Fruit fly (Drosophila melanogaster) whole organism, embryonic: ENCODE measurements around the gene CG46412.
A peak's percentile ranks its signal among the peaks of the same experiment; 100 is the strongest.

Experiments used
- Antp ChIP-seq: fragments of 200-800 bp; sonication (Bioruptor generic); optimal IDR thresholded peaks from 3 replicates; lab custom pipeline; 2016; ENCODE audit warnings: missing biosample characterization, missing genetic modification characterization
- BEAF-32 ChIP-seq: fragments of 200-800 bp; sonication (Bioruptor generic); optimal IDR thresholded peaks from 3 replicates; lab custom pipeline; 2017; ENCODE audit warnings: missing biosample characterization, missing genetic modification characterization, mild to moderate bottlenecking, moderate library complexity, missing genetic modification reagents
- Bdp1 ChIP-seq: fragments of 200-800 bp; sonication (Bioruptor generic); optimal IDR thresholded peaks from 3 replicates; lab custom pipeline; 2016; ENCODE audit warnings: missing biosample characterization, missing genetic modification characterization
- CG1024 ChIP-seq: fragments of 200-800 bp; sonication (Bioruptor generic); IDR thresholded peaks from 2 replicates; pipeline ENCODE4 v1.3.6; 2022; ENCODE audit warnings: missing biosample characterization, missing genetic modification characterization
- CG10431 ChIP-seq: fragments of 200-800 bp; sonication (Bioruptor generic); optimal IDR thresholded peaks from 3 replicates; lab custom pipeline; 2018; ENCODE audit warnings: missing biosample characterization, mild to moderate bottlenecking, missing genetic modification characterization
- CG11093 ChIP-seq: fragments of 200-800 bp; sonication (Bioruptor generic); IDR thresholded peaks from 3 replicates; pipeline ENCODE4 v1.3.6; 2022; ENCODE audit warnings: missing biosample characterization, missing genetic modification characterization
- CG11398 ChIP-seq: fragments of 200-800 bp; sonication (Bioruptor generic); optimal IDR thresholded peaks from 2 replicates; lab custom pipeline; 2016; ENCODE audit warnings: missing biosample characterization, missing genetic modification characterization
- CG11456 ChIP-seq: fragments of 200-800 bp; sonication (Bioruptor generic); IDR thresholded peaks from 3 replicates; pipeline ENCODE4 v1.3.6; 2022; ENCODE audit warnings: missing biosample characterization, missing genetic modification characterization
- CG12236 ChIP-seq: fragments of 200-800 bp; sonication (Bioruptor generic); optimal IDR thresholded peaks from 2 replicates; lab custom pipeline; 2016; ENCODE audit warnings: missing biosample characterization, missing genetic modification characterization
- CG12391 ChIP-seq: fragments of 200-800 bp; sonication (Bioruptor generic); optimal IDR thresholded peaks from 3 replicates; lab custom pipeline; 2018; ENCODE audit warnings: missing biosample characterization, mild to moderate bottlenecking, missing genetic modification characterization, moderate library complexity
- CG13287 ChIP-seq: fragments of 200-800 bp; sonication (Bioruptor generic); IDR thresholded peaks from 2 replicates; pipeline ENCODE4 v1.3.6; 2022; ENCODE audit warnings: missing biosample characterization, missing genetic modification characterization; ENCODE audit not compliant: partially characterized antibody
- CG13894 ChIP-seq: fragments of 200-800 bp; sonication (Bioruptor generic); optimal IDR thresholded peaks from 3 replicates; lab custom pipeline; 2018; ENCODE audit warnings: missing biosample characterization, mild to moderate bottlenecking, missing genetic modification characterization, moderate library complexity
- CG14014 ChIP-seq: fragments of 200-800 bp; sonication (Bioruptor generic); IDR thresholded peaks from 2 replicates; pipeline ENCODE4 v1.3.6; 2022; ENCODE audit warnings: missing biosample characterization, missing genetic modification characterization
- CG15073 ChIP-seq: fragments of 200-800 bp; sonication (Bioruptor generic); optimal IDR thresholded peaks from 2 replicates; lab custom pipeline; 2016; ENCODE audit warnings: missing biosample characterization, missing genetic modification characterization
- CG15269 ChIP-seq: fragments of 200-800 bp; sonication (Bioruptor generic); optimal IDR thresholded peaks from 2 replicates; lab custom pipeline; 2018; ENCODE audit warnings: missing biosample characterization, mild to moderate bottlenecking, missing genetic modification characterization, moderate library complexity
- CG17361 ChIP-seq: fragments of 200-800 bp; sonication (Bioruptor generic); IDR thresholded peaks from 3 replicates; pipeline ENCODE4 v1.3.6; 2022; ENCODE audit warnings: missing biosample characterization, missing genetic modification characterization
- CG2202 ChIP-seq: fragments of 200-800 bp; sonication (Bioruptor generic); optimal IDR thresholded peaks from 2 replicates; lab custom pipeline; 2018; ENCODE audit warnings: missing biosample characterization, mild to moderate bottlenecking, missing genetic modification characterization
- CG30020 ChIP-seq: fragments of 200-800 bp; optimal IDR thresholded peaks from 2 replicates; lab custom pipeline; 2019; ENCODE audit warnings: missing biosample characterization, mild to moderate bottlenecking, missing genetic modification characterization, moderate library complexity
- CG34422 ChIP-seq: fragments of 200-800 bp; sonication (Bioruptor generic); IDR thresholded peaks from 3 replicates; pipeline ENCODE4 v1.3.6; 2022; ENCODE audit warnings: missing biosample characterization, missing genetic modification characterization
- CG3995 ChIP-seq: fragments of 200-800 bp; sonication (Bioruptor generic); optimal IDR thresholded peaks from 3 replicates; lab custom pipeline; 2016; ENCODE audit warnings: missing biosample characterization, missing genetic modification characterization
- CG4854 ChIP-seq: fragments of 200-800 bp; sonication (Bioruptor generic); optimal IDR thresholded peaks from 2 replicates; lab custom pipeline; 2016; ENCODE audit warnings: missing biosample characterization, missing genetic modification characterization, inconsistent platforms
- CG6765 ChIP-seq: fragments of 200-800 bp; sonication (Bioruptor generic); optimal IDR thresholded peaks from 3 replicates; lab custom pipeline; 2017; ENCODE audit warnings: missing biosample characterization, mild to moderate bottlenecking, missing genetic modification characterization
- CG6854 ChIP-seq: fragments of 200-800 bp; sonication (Bioruptor generic); optimal IDR thresholded peaks from 3 replicates; lab custom pipeline; 2017; ENCODE audit warnings: missing biosample characterization, mild to moderate bottlenecking, missing genetic modification characterization
- CG9876 ChIP-seq: fragments of 200-800 bp; sonication (Bioruptor generic); optimal IDR thresholded peaks from 2 replicates; lab custom pipeline; 2016; ENCODE audit warnings: missing biosample characterization, missing genetic modification characterization
- D19B ChIP-seq: fragments of 200-800 bp; sonication (Bioruptor generic); optimal IDR thresholded peaks from 2 replicates; lab custom pipeline; 2017; ENCODE audit warnings: missing biosample characterization, mild to moderate bottlenecking, missing genetic modification characterization
- Dek ChIP-seq: fragments of 200-800 bp; sonication (Bioruptor generic); optimal IDR thresholded peaks from 3 replicates; lab custom pipeline; 2019; ENCODE audit warnings: missing biosample characterization, mild to moderate bottlenecking, missing genetic modification characterization, moderate library complexity
- Dll ChIP-seq: fragments of 200-800 bp; sonication (Bioruptor generic); IDR thresholded peaks from 4 replicates; pipeline ENCODE4 v1.3.6; 2022; ENCODE audit warnings: missing biosample characterization, missing genetic modification characterization; ENCODE audit not compliant: partially characterized antibody
- Doc2 ChIP-seq: fragments of 200-800 bp; sonication (Bioruptor generic); IDR thresholded peaks from 2 replicates; pipeline ENCODE4 v1.3.6; 2022; ENCODE audit warnings: missing biosample characterization, missing genetic modification characterization
- HLH3B ChIP-seq: fragments of 200-800 bp; sonication (Bioruptor generic); IDR thresholded peaks from 2 replicates; pipeline ENCODE4 v1.3.6; 2022; ENCODE audit warnings: missing biosample characterization, missing genetic modification characterization
- Hand ChIP-seq: fragments of 200-800 bp; sonication (Bioruptor generic); optimal IDR thresholded peaks from 2 replicates; lab custom pipeline; 2017; ENCODE audit warnings: mild to moderate bottlenecking, missing biosample characterization, missing genetic modification reagents, missing genetic modification characterization
- Hey ChIP-seq: fragments of 200-800 bp; sonication (Bioruptor generic); optimal IDR thresholded peaks from 3 replicates; lab custom pipeline; 2018; ENCODE audit warnings: missing biosample characterization, mild to moderate bottlenecking, missing genetic modification characterization
- Hmx ChIP-seq: fragments of 200-800 bp; sonication (Bioruptor generic); optimal IDR thresholded peaks from 2 replicates; lab custom pipeline; 2016; ENCODE audit warnings: missing biosample characterization, missing genetic modification characterization
- MTF-1 ChIP-seq: fragments of 200-800 bp; sonication (Bioruptor generic); optimal IDR thresholded peaks from 2 replicates; lab custom pipeline; 2018; ENCODE audit warnings: missing biosample characterization, mild to moderate bottlenecking, missing genetic modification characterization, borderline replicate concordance
- ato ChIP-seq: fragments of 200-800 bp; sonication (Bioruptor generic); IDR thresholded peaks from 2 replicates; pipeline ENCODE4 v1.3.6; 2022; ENCODE audit warnings: missing biosample characterization, missing genetic modification characterization; ENCODE audit not compliant: partially characterized antibody
- crol ChIP-seq: fragments of 200-800 bp; sonication (Bioruptor generic); IDR thresholded peaks from 2 replicates; pipeline ENCODE4 v1.3.6; 2022; ENCODE audit warnings: missing biosample characterization, missing genetic modification characterization
- disco-r ChIP-seq: fragments of 200-800 bp; sonication (Bioruptor generic); optimal IDR thresholded peaks from 2 replicates; lab custom pipeline; 2016; ENCODE audit warnings: missing biosample characterization, missing genetic modification characterization
- jing ChIP-seq: fragments of 200-800 bp; sonication (Bioruptor generic); optimal IDR thresholded peaks from 2 replicates; lab custom pipeline; 2018; ENCODE audit warnings: missing biosample characterization, mild to moderate bottlenecking, missing genetic modification characterization
- mld ChIP-seq: fragments of 200-800 bp; sonication (Bioruptor generic); IDR thresholded peaks from 3 replicates; pipeline ENCODE4 v1.3.6; 2022; ENCODE audit warnings: missing biosample characterization, missing genetic modification characterization; ENCODE audit not compliant: partially characterized antibody
- pfk ChIP-seq: fragments of 200-800 bp; sonication (Bioruptor generic); optimal IDR thresholded peaks from 2 replicates; lab custom pipeline; 2018; ENCODE audit warnings: missing biosample characterization, mild to moderate bottlenecking, missing genetic modification characterization, moderate library complexity
- ranshi ChIP-seq: fragments of 200-800 bp; sonication (Bioruptor generic); IDR thresholded peaks from 2 replicates; pipeline ENCODE4 v1.3.6; 2022; ENCODE audit warnings: missing biosample characterization, missing genetic modification characterization
- repo ChIP-seq: fragments of 200-800 bp; sonication (Bioruptor generic); optimal IDR thresholded peaks from 2 replicates; lab custom pipeline; 2016; ENCODE audit warnings: missing biosample characterization, missing genetic modification characterization
- sc ChIP-seq, 3 experiments: fragments of >200 bp in 2 of 3; fragments of 200-800 bp in 1 of 3; sonication (Bioruptor generic) in 1 of 3; optimal IDR thresholded peaks; 2 replicates in 2 of 3; 3 replicates in 1 of 3; lab custom pipeline; 2017; ENCODE audit warnings: mild to moderate bottlenecking in 1 of 3, missing biosample characterization in 1 of 3, missing genetic modification characterization in 1 of 3, missing genetic modification reagents in 1 of 3
- sens-2 ChIP-seq: fragments of 200-800 bp; sonication (Bioruptor generic); IDR thresholded peaks from 2 replicates; pipeline ENCODE4 v1.3.6; 2022; ENCODE audit warnings: missing biosample characterization, missing genetic modification characterization
- sima ChIP-seq: fragments of 200-800 bp; sonication (Bioruptor generic); optimal IDR thresholded peaks from 2 replicates; lab custom pipeline; 2016; ENCODE audit warnings: missing biosample characterization, missing genetic modification characterization
- ssp ChIP-seq: fragments of 200-800 bp; sonication (Bioruptor generic); IDR thresholded peaks from 2 replicates; pipeline ENCODE4 v1.3.6; 2022; ENCODE audit warnings: missing biosample characterization, missing genetic modification characterization
- tio ChIP-seq: fragments of 200-800 bp; sonication (Bioruptor generic); optimal IDR thresholded peaks from 2 replicates; lab custom pipeline; 2017; ENCODE audit warnings: missing biosample characterization, missing genetic modification characterization, inconsistent platforms
- trh ChIP-seq: fragments of 200-800 bp; sonication (Bioruptor generic); optimal IDR thresholded peaks from 2 replicates; lab custom pipeline; 2016; ENCODE audit warnings: missing biosample characterization, missing genetic modification characterization
- vfl ChIP-seq: fragments of 200-800 bp; sonication (Bioruptor generic); optimal IDR thresholded peaks from 2 replicates; lab custom pipeline; 2016; ENCODE audit warnings: missing biosample characterization, missing genetic modification characterization
- vnd ChIP-seq: fragments of 200-800 bp; sonication (Bioruptor generic); IDR thresholded peaks from 3 replicates; pipeline ENCODE4 v1.3.6; 2022; ENCODE audit warnings: missing biosample characterization, missing genetic modification characterization; ENCODE audit not compliant: partially characterized antibody

Gene CG46412

dm6 chr3L:11552996-11553671 lies 10.7 kb downstream of the CG46412 start (continued):
- TF ChIP-seq CG11456, result peak; percentile 56; the same call in 2 of the 3 replicates
- peak; percentile 48 for TF ChIP-seq CG6765 (GFP tag; lab: Kevin White, UChicago)
- TF ChIP-seq CG12391 (tag; lab: Kevin White, UChicago), result peak; percentile 10
- peak; percentile 11 for TF ChIP-seq MTF-1 (GFP tag; lab: Kevin White, UChicago)
- no peak for TF ChIP-seq D19B (GFP tag; lab: Kevin White, UChicago)
- TF ChIP-seq CG9876, result no peak
- TF ChIP-seq ato (GFP tag; lab: Robert Waterston, UW), result peak; percentile 15; the same call in 1 of the 2 replicates
- no peak for TF ChIP-seq CG30020 (tag; lab: Kevin White, UChicago)
- peak; percentile 21 for TF ChIP-seq Dek (tag; lab: Kevin White, UChicago)
- no peak for TF ChIP-seq CG11093 (GFP tag; lab: Robert Waterston, UW)
- TF ChIP-seq CG14014, result peak; percentile 6; the same call in 1 of the 2 replicates
- no peak for TF ChIP-seq disco-r (GFP tag; lab: Kevin White, UChicago)
- peak; percentile 46 for TF ChIP-seq crol (GFP tag; lab: Robert Waterston, UW)
- no peak for TF ChIP-seq tio
- no peak for TF ChIP-seq sens-2 (GFP tag; lab: Robert Waterston, UW)
- no peak for TF ChIP-seq sima
- no peak for TF ChIP-seq CG15073 (GFP tag; lab: Kevin White, UChicago)
- peak; percentile 72 for TF ChIP-seq Hand (GFP tag; lab: Kevin White, UChicago)
- peak; percentile 49 for TF ChIP-seq CG15269 (tag; lab: Kevin White, UChicago)
- TF ChIP-seq Doc2, result no peak
- no peak for TF ChIP-seq Hey (tag; lab: Kevin White, UChicago)
- TF ChIP-seq ssp (GFP tag; lab: Robert Waterston, UW), result no peak
- TF ChIP-seq pfk (GFP tag; lab: Kevin White, UChicago), result peak; percentile 5
- TF ChIP-seq jing (GFP tag; lab: Kevin White, UChicago), result no peak
- TF ChIP-seq sc (optimal IDR thresholded peaks at IDR 0.05; lab: Kevin White, UChicago), result no peak
- TF ChIP-seq sc (GFP tag; optimal IDR thresholded peaks at IDR 0.05; lab: Kevin White, UChicago), result no peak
- no peak for TF ChIP-seq repo (GFP tag; lab: Kevin White, UChicago)
- no peak for TF ChIP-seq CG11398 (GFP tag; lab: Kevin White, UChicago)
- TF ChIP-seq CG6854 (GFP tag; lab: Kevin White, UChicago), result peak; percentile 29
- peak; percentile 29; the same call in 1 of the 3 replicates for TF ChIP-seq CG17361 (GFP tag; lab: Robert Waterston, UW)
- no peak for TF ChIP-seq CG3995 (GFP tag; lab: Kevin White, UChicago)
- peak; percentile 63; the same call in 1 of the 3 replicates for TF ChIP-seq mld (GFP tag; lab: Robert Waterston, UW)
- no peak for TF ChIP-seq CG10431
- peak; percentile 19 for TF ChIP-seq CG2202 (tag; lab: Kevin White, UChicago)
- TF ChIP-seq Hmx, result no peak
- no peak for TF ChIP-seq trh (GFP tag; lab: Kevin White, UChicago)
- peak; percentile 82 for TF ChIP-seq Dll (GFP tag; lab: Robert Waterston, UW)
- TF ChIP-seq CG13894, result peak; percentile 69
- TF ChIP-seq CG1024 (GFP tag; lab: Robert Waterston, UW), result 0 out of 2 replicates have a peak, but pooled peaks have one; percentile 6
- TF ChIP-seq CG13287, result peak; percentile 80
- no peak for TF ChIP-seq Bdp1 (GFP tag; lab: Kevin White, UChicago)
- TF ChIP-seq HLH3B, result 0 out of 2 replicates have a peak, but pooled peaks have one; percentile 11
- TF ChIP-seq vfl (GFP tag; lab: Kevin White, UChicago), result peak; percentile 29
- TF ChIP-seq vnd (GFP tag; lab: Robert Waterston, UW), result no peak
- TF ChIP-seq ranshi (GFP tag; lab: Robert Waterston, UW), result no peak
- peak; percentile 51; the same call in 2 of the 3 replicates for TF ChIP-seq CG34422 (GFP tag; lab: Robert Waterston, UW)
- no peak for TF ChIP-seq Antp (GFP tag; lab: Kevin White, UChicago)
- no peak for TF ChIP-seq CG12236 (GFP tag; lab: Kevin White, UChicago)
- TF ChIP-seq CG4854 (GFP tag; lab: Kevin White, UChicago), result no peak
- TF ChIP-seq BEAF-32 (GFP tag; lab: Kevin White, UChicago), result no peak
